Worm (Caenorhabditis elegans) whole organism, L2 larva: ENCODE measurements around the gene ZK105.3.

Experiments used
- elt-3 ChIP-seq: sonication (generic microtip); optimal IDR thresholded peaks from 2 replicates; lab custom pipeline; 2017; ENCODE audit warnings: missing biosample characterization, missing genetic modification characterization
- fos-1 ChIP-seq: fragments of 150-350 bp; optimal IDR thresholded peaks from 2 replicates; lab custom pipeline; 2014; ENCODE audit warnings: missing biosample characterization, missing genetic modification characterization
- lsy-2 ChIP-seq, 2 experiments: fragments of 150-350 bp in 1 of 2; sonication (generic microtip) in 1 of 2; optimal IDR thresholded peaks; 2 replicates each; lab custom pipeline; 2014 to 2017; ENCODE audit warnings: missing biosample characterization in 2 of 2, missing genetic modification characterization in 2 of 2
- mbf-1 ChIP-seq: sonication (generic microtip); optimal IDR thresholded peaks from 2 replicates; lab custom pipeline; 2017; ENCODE audit warnings: missing biosample characterization, missing genetic modification characterization
- nhr-77 ChIP-seq: fragments of 150-350 bp; optimal IDR thresholded peaks from 2 replicates; lab custom pipeline; 2014; ENCODE audit warnings: missing biosample characterization, missing genetic modification characterization
- unc-62 ChIP-seq: fragments of 150-350 bp; optimal IDR thresholded peaks from 2 replicates; lab custom pipeline; 2014; ENCODE audit warnings: missing biosample characterization, missing genetic modification reagents, missing genetic modification characterization

DNA sequence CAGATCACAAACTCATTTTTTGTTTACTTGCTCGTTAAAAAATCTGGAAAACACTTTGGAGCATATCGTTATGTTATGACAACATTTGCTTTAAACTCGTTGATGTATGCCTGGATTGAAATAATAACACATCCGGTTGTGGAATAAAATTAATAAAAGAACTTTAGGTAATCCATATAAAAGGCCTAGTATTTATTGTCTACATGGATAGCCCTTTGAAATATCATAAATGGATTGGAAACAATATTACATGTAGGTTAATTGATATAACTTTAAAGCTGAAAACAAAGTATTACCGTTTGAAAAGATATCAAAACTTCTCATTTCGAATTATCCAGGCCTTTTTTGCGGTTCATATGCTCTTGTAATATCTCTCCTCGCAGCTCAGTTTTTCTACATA lies 6.3 kb upstream of the ZK105.3 start:
- TF ChIP-seq mbf-1 (tag; lab: Kevin White, UChicago) (no peak), elt-3 (tag; lab: Kevin White, UChicago) (no peak), unc-62 (GFP tag; lab: Kevin White, UChicago) (no peak), fos-1 (no peak), nhr-77 (tag; lab: Kevin White, UChicago) (no peak), lsy-2 (tag; optimal IDR thresholded peaks at IDR 0.05; lab: Kevin White, UChicago) (no peak)
